3 fruit fly cellular contexts compared by ENCODE assay signal in genomic region chr3L:9569849-9570248, dm6.
TF ChIP-seq lines count a peak whose summit lies in the region.

No protein-coding gene starts in this region.

- no peak for TF ChIP-seq CTCF in whole organism, embryonic (GFP tag; optimal IDR thresholded peaks at IDR 0.05; lab: Kevin White, UChicago)

TF ChIP-seq in whole organism, embryonic, 481 proteins besides CTCF, POLR2A, EP300 and RAD21:
- TF ChIP-seq Drgx (GFP tag; IDR thresholded peaks at IDR 0.05; lab: Robert Waterston, UW) (0 out of 2 replicates have a peak, but pooled peaks have one; percentile 40), CG10267 (tag; optimal IDR thresholded peaks at IDR 0.05; lab: Kevin White, UChicago) (no peak), CG11398 (GFP tag; optimal IDR thresholded peaks at IDR 0.05; lab: Kevin White, UChicago) (no peak), Optix (GFP tag; IDR thresholded peaks at IDR 0.05; lab: Robert Waterston, UW) (no peak), Ets65A (GFP tag; lab: Kevin White, UChicago) (peak; percentile 41), CG3726 (GFP tag; IDR thresholded peaks at IDR 0.05; lab: Robert Waterston, UW) (no peak)
TF ChIP-seq in whole organism, embryonic: peak in this region for 2.

TF ChIP-seq in whole organism, prepupa, 60 proteins besides CTCF, POLR2A, EP300 and RAD21:
- TF ChIP-seq Eip78C (GFP tag; lab: Kevin White, UChicago) = peak; percentile 13
- peak; percentile 9 for TF ChIP-seq CG4318 (GFP tag; optimal IDR thresholded peaks at IDR 0.05; lab: Kevin White, UChicago)
- peak; percentile 57; the same call in 1 of the 3 replicates for TF ChIP-seq eg (GFP tag; IDR thresholded peaks at IDR 0.05; lab: Robert Waterston, UW)
- TF ChIP-seq CG15336 (GFP tag; IDR thresholded peaks at IDR 0.05; lab: Robert Waterston, UW) = peak; percentile 65
- peak; percentile 59 for TF ChIP-seq CG32006 (GFP tag; optimal IDR thresholded peaks at IDR 0.05; lab: Kevin White, UChicago)
- TF ChIP-seq CG8119 (GFP tag; IDR thresholded peaks at IDR 0.05; lab: Robert Waterston, UW) = peak; percentile 24; the same call in 2 of the 3 replicates
- TF ChIP-seq Hr39 (GFP tag; optimal IDR thresholded peaks at IDR 0.05; lab: Kevin White, UChicago) = no peak
- TF ChIP-seq vri (GFP tag; optimal IDR thresholded peaks at IDR 0.05; lab: Kevin White, UChicago) = no peak
- peak; percentile 42 for TF ChIP-seq Hr4 (GFP tag; optimal IDR thresholded peaks at IDR 0.05; lab: Kevin White, UChicago)

TF ChIP-seq in whole organism, pupa, 21 proteins besides CTCF, POLR2A, EP300 and RAD21:
- TF ChIP-seq CG14655 (GFP tag; optimal IDR thresholded peaks at IDR 0.05; lab: Kevin White, UChicago) (peak; percentile 27), D1 (tag; optimal IDR thresholded peaks at IDR 0.05; lab: Kevin White, UChicago) (no peak), CG9948 (tag; optimal IDR thresholded peaks at IDR 0.05; lab: Kevin White, UChicago) (no peak), CG34367 (tag; optimal IDR thresholded peaks at IDR 0.05; lab: Kevin White, UChicago) (no peak), CG12605 (GFP tag; IDR thresholded peaks at IDR 0.05; lab: Robert Waterston, UW) (no peak), CG15710 (tag; optimal IDR thresholded peaks at IDR 0.05; lab: Kevin White, UChicago) (no peak), Snoo (tag; optimal IDR thresholded peaks at IDR 0.05; lab: Kevin White, UChicago) (no peak), CG17806 (tag; optimal IDR thresholded peaks at IDR 0.05; lab: Kevin White, UChicago) (no peak), CG10348 (GFP tag; IDR thresholded peaks at IDR 0.05; lab: Robert Waterston, UW) (no peak), CG32121 (GFP tag; IDR thresholded peaks at IDR 0.05; lab: Robert Waterston, UW) (no peak), Ets98B (GFP tag; IDR thresholded peaks at IDR 0.05; lab: Robert Waterston, UW) (peak; percentile 39; the same call in 1 of the 2 replicates), CG8159 (tag; optimal IDR thresholded peaks at IDR 0.05; lab: Kevin White, UChicago) (no peak), CG8301 (tag; optimal IDR thresholded peaks at IDR 0.05; lab: Kevin White, UChicago) (peak; percentile 24), fd96Ca (GFP tag; IDR thresholded peaks at IDR 0.05; lab: Robert Waterston, UW) (no peak), gl (tag; optimal IDR thresholded peaks at IDR 0.05; lab: Kevin White, UChicago) (no peak), Pif1B (GFP tag; optimal IDR thresholded peaks at IDR 0.05; lab: Kevin White, UChicago) (no peak), rn (GFP tag; IDR thresholded peaks at IDR 0.05; lab: Robert Waterston, UW) (no peak), CG13204 (GFP tag; optimal IDR thresholded peaks at IDR 0.05; lab: Kevin White, UChicago) (no peak), Pif1A (GFP tag; optimal IDR thresholded peaks at IDR 0.05; lab: Kevin White, UChicago) (no peak), EcR (GFP tag; optimal IDR thresholded peaks at IDR 0.05; lab: Kevin White, UChicago) (no peak), CG4496 (GFP tag; IDR thresholded peaks at IDR 0.05; lab: Robert Waterston, UW) (no peak)
TF ChIP-seq in whole organism, pupa: peak in this region for 3.
